Worm (Caenorhabditis elegans): ENCODE data around the gene kmo-2.

Gene kmo-2

ce11 chrV:12040823-12041606 is 27.3 kb downstream of the kmo-2 start, which contains the start of the genes kup-1 and F10C2.4:
kup-1 (minus strand) TSS chrV:12040873.
F10C2.4 (plus strand) TSS chrV:12041556.
- TF ChIP-seq snpc-3.4 (tag; optimal IDR thresholded peaks at IDR 0.05) (peak; percentile 39), lin-40 (tag; optimal IDR thresholded peaks at IDR 0.05) (no peak), lin-35 (GFP tag; optimal IDR thresholded peaks at IDR 0.05) (peak in 1 of 3 experiments; percentile 55), attf-5 (GFP tag; optimal IDR thresholded peaks at IDR 0.05) (peak; percentile 86), ztf-18 (tag; optimal IDR thresholded peaks at IDR 0.05) (no peak), F10E7.11 (tag; optimal IDR thresholded peaks at IDR 0.05) (no peak), lsl-1 (GFP tag; optimal IDR thresholded peaks at IDR 0.05) (peak; percentile 21), unc-62 (GFP tag; optimal IDR thresholded peaks at IDR 0.05) (no peak), cebp-1 (GFP tag; IDR thresholded peaks at IDR 0.05) (no peak), cebp-1 (tag; optimal IDR thresholded peaks at IDR 0.05) (no peak), madf-6 (GFP tag; IDR thresholded peaks at IDR 0.05) (peak; percentile 60; the same call in 1 of the 2 replicates), mcd-1 (GFP tag; IDR thresholded peaks at IDR 0.05) (peak; percentile 85), lin-54 (GFP tag; optimal IDR thresholded peaks at IDR 0.05) (peak; percentile 88), F33H1.4 (GFP tag; IDR thresholded peaks at IDR 0.05) (peak; percentile 11; the same call in 1 of the 2 replicates), dox-1 (GFP tag; IDR thresholded peaks at IDR 0.05) (peak; percentile 44; the same call in 1 of the 2 replicates), Y53F4B.3 (GFP tag; IDR thresholded peaks at IDR 0.05) (no peak), efl-1 (GFP tag; optimal IDR thresholded peaks at IDR 0.05) (peak; percentile 86), athp-1 (tag; optimal IDR thresholded peaks at IDR 0.05) (peak; percentile 14), dpl-1 (GFP tag; optimal IDR thresholded peaks at IDR 0.05) (peak; percentile 81), snpc-4 (GFP tag; optimal IDR thresholded peaks at IDR 0.05) (no peak), snpc-4 (tag; optimal IDR thresholded peaks at IDR 0.05) (peak in 2 of 4 experiments; percentile 5 to 40), attf-3 (GFP tag; conservative IDR thresholded peaks at IDR 0.05) (no peak), hrde-1 (tag; optimal IDR thresholded peaks at IDR 0.05; ENCODE audit: borderline replicate concordance) (no peak)

ce11 chrV:12039755-12040154 is 28.6 kb downstream of the kmo-2 start:
- TF ChIP-seq zfh-2 (GFP tag; conservative IDR thresholded peaks at IDR 0.05) (peak; percentile 84), nfyb-1 (GFP tag; IDR thresholded peaks at IDR 0.05) (0 out of 2 replicates have a peak, but pooled peaks have one; percentile 25), cebp-2 (GFP tag; IDR thresholded peaks at IDR 0.05) (0 out of 2 replicates have a peak, but pooled peaks have one; percentile 40), F23B12.7 (tag; optimal IDR thresholded peaks at IDR 0.05; ENCODE audit: insufficient read depth) (no peak), mcd-1 (GFP tag; IDR thresholded peaks at IDR 0.05) (0 out of 2 replicates have a peak, but pooled peaks have one; percentile 23), ceh-40 (GFP tag; IDR thresholded peaks at IDR 0.05) (no peak)

- TF ChIP-seq zfh-2 (GFP tag; conservative IDR thresholded peaks at IDR 0.05) (peak; percentile 95), sptf-2 (GFP tag; optimal IDR thresholded peaks at IDR 0.05) (peak; percentile 60), egrh-3 (GFP tag; IDR thresholded peaks at IDR 0.05) (peak; percentile 63; the same call in 1 of the 2 replicates), ama-1 (optimal IDR thresholded peaks at IDR 0.05) (peak; percentile 57), ama-1 (GFP tag; optimal IDR thresholded peaks at IDR 0.05) (no peak), ZK185.1 (tag; optimal IDR thresholded peaks at IDR 0.05; ENCODE audit: poor library complexity, severe bottlenecking) (no peak), F57A8.1 (GFP tag; optimal IDR thresholded peaks at IDR 0.05) (no peak), ztf-18 (tag; optimal IDR thresholded peaks at IDR 0.05) (peak; percentile 20), mcd-1 (GFP tag; IDR thresholded peaks at IDR 0.05) (peak; percentile 42), rcor-1 (GFP tag; IDR thresholded peaks at IDR 0.05) (0 out of 2 replicates have a peak, but pooled peaks have one; percentile 25)
These were observed 29.6 kb downstream of the kmo-2 start for ce11 chrV:12038783-12039182.
